Worm (Caenorhabditis elegans) whole organism, L1 larva: ENCODE data around the gene F09G2.2.

ENCODE experiments used
- C04F5.9 ChIP-seq: sonication (generic microtip); optimal IDR thresholded peaks from 2 replicates; lab custom pipeline; 2016; ENCODE audit warnings: missing genetic modification characterization, missing compliant biosample characterization
- Y116A8C.19 ChIP-seq: sonication (generic microtip); optimal IDR thresholded peaks from 2 replicates; lab custom pipeline; 2016; ENCODE audit warnings: missing compliant biosample characterization, missing genetic modification characterization, borderline replicate concordance
- aly-2 ChIP-seq: fragments of 150-350 bp; optimal IDR thresholded peaks from 2 replicates; lab custom pipeline; 2014; ENCODE audit warnings: missing biosample characterization, missing genetic modification characterization
- blmp-1 ChIP-seq: fragments of 150-350 bp; optimal IDR thresholded peaks from 2 replicates; lab custom pipeline; 2014; ENCODE audit warnings: missing biosample characterization, missing genetic modification characterization
- ceh-8 ChIP-seq: fragments of 200-800 bp; sonication (Bioruptor generic); optimal IDR thresholded peaks from 2 replicates; lab custom pipeline; 2018; ENCODE audit warnings: mild to moderate bottlenecking, missing genetic modification characterization, moderate library complexity, missing compliant biosample characterization
- dpl-1 ChIP-seq, 3 experiments: fragments of 150-350 bp in 2 of 3; sonication (generic microtip) in 1 of 3; optimal IDR thresholded peaks; 2 replicates each; lab custom pipeline; 2014 to 2017; ENCODE audit warnings: missing biosample characterization in 3 of 3, missing genetic modification characterization in 3 of 3, missing genetic modification reagents in 3 of 3
- dsc-1 ChIP-seq: sonication (generic microtip); optimal IDR thresholded peaks from 2 replicates; lab custom pipeline; 2016; ENCODE audit warnings: mild to moderate bottlenecking, missing genetic modification characterization, missing compliant biosample characterization
- efl-3 ChIP-seq: fragments of 200-800 bp; sonication (Bioruptor generic); optimal IDR thresholded peaks from 2 replicates; lab custom pipeline; 2018; ENCODE audit warnings: mild to moderate bottlenecking, missing genetic modification characterization, missing compliant biosample characterization
- egl-13 ChIP-seq: sonication (generic microtip); optimal IDR thresholded peaks from 2 replicates; lab custom pipeline; 2016; ENCODE audit warnings: missing genotype, missing genetic modification reagents, missing genetic modification characterization, missing compliant biosample characterization
- elt-2 ChIP-seq: sonication (generic microtip); optimal IDR thresholded peaks from 2 replicates; lab custom pipeline; 2016; ENCODE audit warnings: missing genetic modification characterization, mild to moderate bottlenecking, inconsistent platforms, missing compliant biosample characterization, missing genetic modification reagents
- elt-3 ChIP-seq, 6 experiments: fragments of 150-350 bp in 1 of 6; sonication (generic microtip); optimal IDR thresholded peaks; 2 replicates each; lab custom pipeline; 2017 to 2018; ENCODE audit warnings: missing biosample characterization in 6 of 6, missing genetic modification characterization in 6 of 6, inconsistent platforms in 1 of 6
- ets-5 ChIP-seq: fragments of 200-800 bp; sonication (Bioruptor generic); IDR thresholded peaks from 2 replicates; pipeline ENCODE4 v1.3.6; 2022; ENCODE audit warnings: missing genetic modification characterization, missing compliant biosample characterization
- fkh-8 ChIP-seq: sonication (generic microtip); optimal IDR thresholded peaks from 2 replicates; lab custom pipeline; 2016; ENCODE audit warnings: mild to moderate bottlenecking, missing genetic modification characterization, missing compliant biosample characterization
- fos-1 ChIP-seq: fragments of 150-350 bp; optimal IDR thresholded peaks from 2 replicates; lab custom pipeline; 2014; ENCODE audit warnings: missing biosample characterization, missing genetic modification characterization
- hlh-4 ChIP-seq: sonication (generic microtip); optimal IDR thresholded peaks from 2 replicates; lab custom pipeline; 2016; ENCODE audit warnings: mild to moderate bottlenecking, missing genetic modification characterization, missing compliant biosample characterization
- isw-1 ChIP-seq: fragments of 200-800 bp; sonication (Bioruptor generic); IDR thresholded peaks from 2 replicates; pipeline ENCODE4 v1.3.6; 2022; ENCODE audit warnings: missing genetic modification characterization, missing compliant biosample characterization
- jun-1 ChIP-seq: fragments of 150-350 bp; optimal IDR thresholded peaks from 2 replicates; lab custom pipeline; 2014; ENCODE audit warnings: missing biosample characterization, missing genetic modification reagents, missing genetic modification characterization
- lin-13 ChIP-seq: fragments of 150-350 bp; optimal IDR thresholded peaks from 2 replicates; lab custom pipeline; 2014; ENCODE audit warnings: missing biosample characterization, missing genetic modification reagents, missing genetic modification characterization
- lin-15B ChIP-seq: fragments of 150-350 bp; sonication (generic microtip); optimal IDR thresholded peaks from 3 replicates; lab custom pipeline; 2014; ENCODE audit warnings: missing biosample characterization, missing genetic modification characterization
- lsy-2 ChIP-seq, 2 experiments: fragments of 150-350 bp; optimal IDR thresholded peaks; 2 replicates each; lab custom pipeline; 2014; ENCODE audit warnings: missing biosample characterization in 2 of 2, missing genetic modification characterization in 2 of 2
- mab-9 ChIP-seq: fragments of 200-800 bp; sonication (Bioruptor generic); IDR thresholded peaks from 2 replicates; pipeline ENCODE4 v1.3.6; 2022; ENCODE audit warnings: missing genetic modification reagents, missing genetic modification characterization, missing compliant biosample characterization
- mep-1 ChIP-seq: fragments of 150-350 bp; optimal IDR thresholded peaks from 2 replicates; lab custom pipeline; 2014; ENCODE audit warnings: missing biosample characterization, missing genetic modification characterization
- nhr-12 ChIP-seq: sonication (generic microtip); optimal IDR thresholded peaks from 2 replicates; lab custom pipeline; 2017; ENCODE audit warnings: missing biosample characterization, missing genetic modification characterization
- nhr-20 ChIP-seq: sonication (generic microtip); optimal IDR thresholded peaks from 2 replicates; lab custom pipeline; 2016; ENCODE audit warnings: mild to moderate bottlenecking, missing genetic modification characterization, missing compliant biosample characterization
- nhr-237 ChIP-seq: fragments of 150-350 bp; optimal IDR thresholded peaks from 2 replicates; lab custom pipeline; 2014; ENCODE audit warnings: missing biosample characterization, missing genetic modification characterization
- nhr-76 ChIP-seq: sonication (generic microtip); optimal IDR thresholded peaks from 2 replicates; lab custom pipeline; 2017; ENCODE audit warnings: missing biosample characterization, missing genetic modification characterization
- nhr-77 ChIP-seq: fragments of 150-350 bp; optimal IDR thresholded peaks from 2 replicates; lab custom pipeline; 2014; ENCODE audit warnings: missing biosample characterization, missing genetic modification characterization
- nhr-85 ChIP-seq: sonication (generic microtip); peaks from one replicate; lab custom pipeline; 2016; ENCODE audit warnings: missing genetic modification characterization, inconsistent platforms, missing compliant biosample characterization
- pag-3 ChIP-seq: sonication (generic microtip); optimal IDR thresholded peaks from 2 replicates; lab custom pipeline; 2017; ENCODE audit warnings: missing genetic modification characterization, mild to moderate bottlenecking, missing compliant biosample characterization, antibody characterized with exemption, borderline replicate concordance; ENCODE audit not compliant: insufficient read depth
- pax-3 ChIP-seq: fragments of 200-800 bp; sonication (Bioruptor generic); optimal IDR thresholded peaks from 2 replicates; lab custom pipeline; 2018; ENCODE audit warnings: mild to moderate bottlenecking, missing genetic modification characterization, moderate library complexity, missing compliant biosample characterization
- rnt-1 ChIP-seq: sonication (generic microtip); optimal IDR thresholded peaks from 2 replicates; lab custom pipeline; 2016; ENCODE audit warnings: mild to moderate bottlenecking, missing genetic modification characterization, moderate library complexity, missing compliant biosample characterization
- skn-1 ChIP-seq: fragments of 150-350 bp; optimal IDR thresholded peaks from 2 replicates; lab custom pipeline; 2014; ENCODE audit warnings: missing biosample characterization, missing genetic modification characterization
- snpc-4 ChIP-seq: fragments of 150-350 bp; optimal IDR thresholded peaks from 2 replicates; lab custom pipeline; 2014; ENCODE audit warnings: missing biosample characterization, missing genetic modification characterization
- sox-4 ChIP-seq: sonication (generic microtip); optimal IDR thresholded peaks from 2 replicates; lab custom pipeline; 2016; ENCODE audit warnings: missing genetic modification characterization, missing compliant biosample characterization
- tlp-1 ChIP-seq: fragments of 150-350 bp; optimal IDR thresholded peaks from 2 replicates; lab custom pipeline; 2014; ENCODE audit warnings: missing biosample characterization, missing genetic modification characterization
- unc-130 ChIP-seq: fragments of 150-350 bp; optimal IDR thresholded peaks from 2 replicates; lab custom pipeline; 2017; ENCODE audit warnings: missing biosample characterization, missing genetic modification characterization, inconsistent platforms
- unc-30 ChIP-seq: sonication (generic microtip); optimal IDR thresholded peaks from 2 replicates; lab custom pipeline; 2017; ENCODE audit warnings: missing biosample characterization, missing genetic modification characterization
- zag-1 ChIP-seq: fragments of 150-350 bp; optimal IDR thresholded peaks from 2 replicates; lab custom pipeline; 2014; ENCODE audit warnings: missing biosample characterization, missing genetic modification characterization
- ztf-11 ChIP-seq, 2 experiments: sonication (generic microtip); optimal IDR thresholded peaks; 2 replicates each; lab custom pipeline; 2016 to 2017; ENCODE audit warnings: missing genetic modification characterization in 2 of 2, missing biosample characterization in 1 of 2, missing compliant biosample characterization in 1 of 2
- ztf-4 ChIP-seq: fragments of 150-350 bp; optimal IDR thresholded peaks from 2 replicates; lab custom pipeline; 2014; ENCODE audit warnings: missing biosample characterization, missing genetic modification characterization

Gene F09G2.2

ce11 chrV:7196498-7196966 lies at the start of gene F09G2.2 (continued):
- TF ChIP-seq ztf-11 (tag; optimal IDR thresholded peaks at IDR 0.05; lab: Kevin White, UChicago) (peak in 1 of 2 experiments; percentile 75), elt-3 (tag; optimal IDR thresholded peaks at IDR 0.05; lab: Kevin White, UChicago) (peak in 4 of 6 experiments; percentile 14 to 93 (median 68)), dsc-1 (tag; lab: Kevin White, UChicago) (peak; percentile 82), fos-1 (tag; lab: Kevin White, UChicago) (peak; percentile 83), hlh-4 (no peak), fkh-8 (peak; percentile 90), ceh-8 (peak; percentile 72), mep-1 (peak; percentile 95), isw-1 (GFP tag; lab: Robert Waterston, UW) (peak; percentile 88), jun-1 (tag; lab: Kevin White, UChicago) (peak; percentile 89), unc-30 (no peak), blmp-1 (tag; lab: Kevin White, UChicago) (peak; percentile 77), zag-1 (tag; lab: Kevin White, UChicago) (no peak), efl-3 (GFP tag; lab: Kevin White, UChicago) (no peak), aly-2 (peak; percentile 46), pax-3 (tag; lab: Kevin White, UChicago) (peak; percentile 60), rnt-1 (tag; lab: Kevin White, UChicago) (peak; percentile 92), Y116A8C.19 (tag; lab: Kevin White, UChicago) (no peak), egl-13 (tag; lab: Kevin White, UChicago) (peak; percentile 74), elt-2 (tag; lab: Kevin White, UChicago) (peak; percentile 78), nhr-77 (tag; lab: Kevin White, UChicago) (peak; percentile 86), ztf-4 (tag; lab: Kevin White, UChicago) (peak; percentile 69), pag-3 (tag; lab: Kevin White, UChicago) (peak; percentile 44), nhr-237 (tag; lab: Kevin White, UChicago) (peak; percentile 79), lsy-2 (tag; optimal IDR thresholded peaks at IDR 0.05; lab: Kevin White, UChicago) (peak; percentile 90 to 95), mab-9 (GFP tag; lab: Robert Waterston, UW) (peak; percentile 60), nhr-76 (no peak), ets-5 (GFP tag; lab: Robert Waterston, UW) (no peak), dpl-1 (GFP tag; optimal IDR thresholded peaks at IDR 0.05; lab: Kevin White, UChicago) (peak; percentile 92 to 93 (median 92)), lin-15B (peak; percentile 93), nhr-85 (tag; lab: Kevin White, UChicago) (peak; percentile 96)

ce11 chrV:7147370-7147769 lies 49.3 kb upstream of the F09G2.2 start, which contains the start of gene ugt-38:
Gene ugt-38 (minus strand): TSS chrV:7147470.
- TF ChIP-seq egl-13 (tag; lab: Kevin White, UChicago) (no peak), unc-130 (no peak), nhr-77 (tag; lab: Kevin White, UChicago) (no peak), nhr-12 (tag; lab: Kevin White, UChicago) (no peak), skn-1 (tag; lab: Kevin White, UChicago) (no peak), lin-13 (no peak), snpc-4 (tag; lab: Kevin White, UChicago) (no peak), C04F5.9 (tag; lab: Kevin White, UChicago) (no peak), pag-3 (tag; lab: Kevin White, UChicago) (no peak), sox-4 (tag; lab: Kevin White, UChicago) (no peak)
- TF ChIP-seq, all 84 proteins: peak for 0

- TF ChIP-seq elt-3 (tag; optimal IDR thresholded peaks at IDR 0.05; lab: Kevin White, UChicago) = peak in 4 of 6 experiments; percentile 4 to 77 (median 42)
- peak; percentile 20 for TF ChIP-seq nhr-20
- peak; percentile 76 for TF ChIP-seq tlp-1
- peak; percentile 87 for TF ChIP-seq elt-2 (tag; lab: Kevin White, UChicago)
- no peak for TF ChIP-seq snpc-4 (tag; lab: Kevin White, UChicago)
- no peak for TF ChIP-seq ztf-4 (tag; lab: Kevin White, UChicago)
These were observed 46.1 kb upstream of the F09G2.2 start, which contains the start of gene F10D2.8 for ce11 chrV:7150570-7150969. Gene F10D2.8 (minus strand): TSS chrV:7150714.
